Fruit fly (Drosophila melanogaster) whole organism, wandering third instar larva: Measurements from ENCODE around the gene CG2698.

Source experiments
- CG32264 ChIP-seq: fragments of 200-800 bp; sonication (Bioruptor generic); optimal IDR thresholded peaks from 2 replicates; lab custom pipeline; 2016; ENCODE audit warnings: missing biosample characterization, missing genetic modification characterization
- CrebA ChIP-seq: fragments of 200-800 bp; sonication (Bioruptor generic); optimal IDR thresholded peaks from 2 replicates; lab custom pipeline; 2016; ENCODE audit warnings: missing biosample characterization, mild to moderate bottlenecking, missing genetic modification characterization, borderline replicate concordance
- GATAd ChIP-seq: sonication (Bioruptor generic); optimal IDR thresholded peaks from 2 replicates; lab custom pipeline; 2016; ENCODE audit warnings: missing biosample characterization, missing genetic modification characterization
- HLH106 ChIP-seq: fragments of 200-800 bp; optimal IDR thresholded peaks from 3 replicates; lab custom pipeline; 2019; ENCODE audit warnings: missing biosample characterization, mild to moderate bottlenecking, missing genetic modification characterization, moderate library complexity
- OdsH ChIP-seq: fragments of 200-800 bp; sonication (Bioruptor generic); optimal IDR thresholded peaks from 2 replicates; lab custom pipeline; 2016; ENCODE audit warnings: missing biosample characterization, mild to moderate bottlenecking, missing genetic modification characterization
- dsf ChIP-seq: sonication (Bioruptor generic); optimal IDR thresholded peaks from 2 replicates; lab custom pipeline; 2016; ENCODE audit warnings: missing biosample characterization, missing genetic modification characterization, borderline replicate concordance
- ey ChIP-seq: fragments of 200-800 bp; sonication (Bioruptor generic); optimal IDR thresholded peaks from 2 replicates; lab custom pipeline; 2016; ENCODE audit warnings: missing biosample characterization, missing genetic modification characterization
- fru ChIP-seq: fragments of 200-800 bp; sonication (Bioruptor generic); optimal IDR thresholded peaks from 3 replicates; lab custom pipeline; 2016; ENCODE audit warnings: missing biosample characterization, mild to moderate bottlenecking, missing genetic modification characterization
- h ChIP-seq: fragments of 200-800 bp; sonication (Bioruptor generic); optimal IDR thresholded peaks from 3 replicates; lab custom pipeline; 2016; ENCODE audit warnings: missing biosample characterization, mild to moderate bottlenecking, missing genetic modification characterization
- lola ChIP-seq: fragments of >200 bp; optimal IDR thresholded peaks from 2 replicates; lab custom pipeline; 2017; ENCODE audit warnings: missing biosample characterization, missing genetic modification characterization
- psq ChIP-seq: fragments of 200-800 bp; sonication (Bioruptor generic); optimal IDR thresholded peaks from 3 replicates; lab custom pipeline; 2017; ENCODE audit warnings: missing biosample characterization, mild to moderate bottlenecking, missing genetic modification characterization, moderate library complexity
- sage ChIP-seq: fragments of 200-800 bp; sonication (Bioruptor generic); optimal IDR thresholded peaks from 2 replicates; lab custom pipeline; 2016; ENCODE audit warnings: missing biosample characterization, mild to moderate bottlenecking, missing genetic modification characterization
- usp ChIP-seq: fragments of >200 bp; optimal IDR thresholded peaks from 2 replicates; lab custom pipeline; 2017; ENCODE audit warnings: missing biosample characterization, missing genetic modification characterization

DNA sequence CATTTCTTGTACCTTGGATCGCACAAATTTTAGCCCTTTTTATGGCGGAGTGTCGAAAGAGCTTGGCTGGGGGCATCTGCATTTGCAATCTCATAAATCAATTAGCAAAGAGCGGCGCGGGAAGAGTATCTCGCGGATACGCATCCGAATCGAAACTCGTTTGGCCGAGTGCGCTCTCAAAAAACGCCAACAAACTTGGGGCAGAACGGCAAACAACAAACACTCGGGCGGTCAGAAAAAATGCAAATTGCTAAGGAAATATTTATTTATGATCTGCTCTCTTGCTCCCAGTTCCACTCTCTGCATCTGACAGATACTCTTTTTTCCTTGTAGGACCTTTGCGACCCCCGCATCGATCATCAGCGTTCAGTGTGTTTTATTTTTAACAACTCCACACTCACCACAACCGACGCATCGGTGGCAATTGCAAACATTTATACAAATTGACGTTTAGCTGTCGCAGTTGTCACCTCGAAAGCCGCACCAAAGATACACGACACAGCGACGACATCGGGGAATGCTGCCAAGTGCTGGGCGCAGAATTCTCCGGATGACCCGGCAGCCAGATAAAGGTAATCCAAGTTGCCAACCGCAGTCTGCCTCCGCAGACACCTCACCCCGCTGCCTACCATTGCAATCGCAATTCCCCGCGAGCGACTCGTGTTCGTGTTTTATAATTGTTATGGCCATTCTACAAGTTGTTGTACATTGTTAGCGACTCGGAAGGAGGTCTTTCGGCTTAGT is 32.2 kb upstream of the CG2698 start:
- TF ChIP-seq CG32264 (GFP tag; lab: Kevin White, UChicago): no peak
- TF ChIP-seq usp (GFP tag; lab: Kevin White, UChicago): no peak
- TF ChIP-seq fru (GFP tag; lab: Kevin White, UChicago): no peak
- no peak for TF ChIP-seq sage (GFP tag; lab: Kevin White, UChicago)
- TF ChIP-seq ey (GFP tag; lab: Kevin White, UChicago): no peak
- TF ChIP-seq lola (GFP tag; lab: Kevin White, UChicago): no peak
- no peak for TF ChIP-seq psq
- no peak for TF ChIP-seq h (GFP tag; lab: Kevin White, UChicago)
- TF ChIP-seq HLH106: no peak
- no peak for TF ChIP-seq OdsH (GFP tag; lab: Kevin White, UChicago)
- no peak for TF ChIP-seq GATAd
- no peak for TF ChIP-seq CrebA (GFP tag; lab: Kevin White, UChicago)
- no peak for TF ChIP-seq dsf (GFP tag; lab: Kevin White, UChicago)
